Worm (Caenorhabditis elegans) whole organism, mixed stage, embryonic: ENCODE data around the gene K06H7.2.

Experiments used
- ces-1 ChIP-seq: fragments of 150-350 bp; optimal IDR thresholded peaks from 2 replicates; lab custom pipeline; 2014; ENCODE audit warnings: missing biosample characterization, missing genetic modification reagents, missing genetic modification characterization
- elt-3 ChIP-seq: fragments of 150-350 bp; optimal IDR thresholded peaks from 2 replicates; lab custom pipeline; 2014; ENCODE audit warnings: missing biosample characterization, missing genetic modification characterization
- flh-1 ChIP-seq: fragments of 200-800 bp; sonication (Bioruptor generic); optimal IDR thresholded peaks from 2 replicates; lab custom pipeline; 2018; ENCODE audit warnings: mild to moderate bottlenecking, missing genetic modification characterization, moderate library complexity, missing compliant biosample characterization
- lin-13 ChIP-seq: fragments of 150-350 bp; optimal IDR thresholded peaks from 2 replicates; lab custom pipeline; 2014; ENCODE audit warnings: missing biosample characterization, missing genetic modification characterization
- lin-32 ChIP-seq: fragments of 200-800 bp; sonication (Bioruptor generic); optimal IDR thresholded peaks from 2 replicates; lab custom pipeline; 2018; ENCODE audit warnings: mild to moderate bottlenecking, missing genetic modification characterization, missing compliant biosample characterization
- mab-5 ChIP-seq: fragments of 150-350 bp; optimal IDR thresholded peaks from 2 replicates; lab custom pipeline; 2014; ENCODE audit warnings: missing biosample characterization, missing genetic modification characterization
- nhr-12 ChIP-seq: fragments of 150-350 bp; optimal IDR thresholded peaks from 2 replicates; lab custom pipeline; 2014; ENCODE audit warnings: missing biosample characterization, missing genetic modification characterization
- nhr-237 ChIP-seq: fragments of 150-350 bp; optimal IDR thresholded peaks from 2 replicates; lab custom pipeline; 2014; ENCODE audit warnings: missing biosample characterization, missing genetic modification characterization
- nhr-28 ChIP-seq: fragments of 150-350 bp; optimal IDR thresholded peaks from 2 replicates; lab custom pipeline; 2014; ENCODE audit warnings: missing biosample characterization, missing genetic modification characterization
- nhr-76 ChIP-seq: sonication (generic microtip); optimal IDR thresholded peaks from 2 replicates; lab custom pipeline; 2017; ENCODE audit warnings: missing biosample characterization, missing genetic modification characterization
- pha-4 ChIP-seq: fragments of 150-350 bp; optimal IDR thresholded peaks from 2 replicates; lab custom pipeline; 2018; ENCODE audit warnings: missing biosample characterization, missing genetic modification reagents, missing genetic modification characterization
- tbx-8 ChIP-seq: fragments of 200-800 bp; sonication (Bioruptor generic); optimal IDR thresholded peaks from 2 replicates; lab custom pipeline; 2018; ENCODE audit warnings: mild to moderate bottlenecking, missing genetic modification characterization, moderate library complexity, missing compliant biosample characterization
- unc-39 ChIP-seq: fragments of 150-350 bp; optimal IDR thresholded peaks from 2 replicates; lab custom pipeline; 2014; ENCODE audit warnings: missing biosample characterization, missing genetic modification characterization
- unc-62 ChIP-seq: fragments of 150-350 bp; optimal IDR thresholded peaks from 2 replicates; lab custom pipeline; 2014; ENCODE audit warnings: missing biosample characterization, missing genetic modification reagents, missing genetic modification characterization

DNA sequence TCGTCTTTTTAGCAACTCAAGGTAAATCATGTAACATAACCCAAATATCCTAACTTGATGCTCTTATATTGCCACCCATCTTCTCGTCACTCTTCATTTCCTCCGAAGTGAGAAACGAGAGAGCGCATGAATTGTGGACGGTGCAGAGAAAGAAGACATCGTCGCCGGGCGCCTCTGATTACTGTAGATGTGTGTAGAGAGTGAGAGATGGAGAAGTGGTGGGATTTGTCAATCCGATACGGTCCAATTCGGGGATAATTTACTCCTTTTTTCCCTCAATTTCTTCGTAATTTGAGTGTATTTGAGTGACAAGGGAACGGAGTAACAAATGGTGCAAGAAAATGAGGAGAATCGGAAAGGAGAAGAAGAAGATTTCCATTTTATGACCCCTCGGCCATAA is 32.3 kb upstream of the K06H7.2 start:
- TF ChIP-seq pha-4 (tag; lab: Kevin White, UChicago) (no peak), elt-3 (no peak), mab-5 (no peak), lin-13 (tag; lab: Kevin White, UChicago) (no peak), nhr-12 (tag; lab: Kevin White, UChicago) (no peak), unc-39 (tag; lab: Kevin White, UChicago) (no peak), ces-1 (no peak), nhr-76 (tag; lab: Kevin White, UChicago) (no peak), flh-1 (no peak), tbx-8 (GFP tag; lab: Kevin White, UChicago) (no peak), nhr-237 (tag; lab: Kevin White, UChicago) (no peak), nhr-28 (tag; lab: Kevin White, UChicago) (no peak), unc-62 (GFP tag; lab: Kevin White, UChicago) (no peak), lin-32 (GFP tag; lab: Kevin White, UChicago) (no peak)
